Fruit fly (Drosophila melanogaster) whole organism, embryonic: ENCODE measurements around the gene mRpS10.

ENCODE experiments used
- Asciz ChIP-seq: fragments of 200-800 bp; sonication (Bioruptor generic); optimal IDR thresholded peaks from 2 replicates; lab custom pipeline; 2017; ENCODE audit warnings: missing biosample characterization, mild to moderate bottlenecking, missing genetic modification characterization, missing genetic modification reagents
- CG10366 ChIP-seq: fragments of 200-800 bp; sonication (Bioruptor generic); IDR thresholded peaks from 2 replicates; pipeline ENCODE4 v1.3.6; 2022; ENCODE audit warnings: missing biosample characterization, missing genetic modification characterization
- CG10431 ChIP-seq: fragments of 200-800 bp; sonication (Bioruptor generic); optimal IDR thresholded peaks from 3 replicates; lab custom pipeline; 2018; ENCODE audit warnings: missing biosample characterization, mild to moderate bottlenecking, missing genetic modification characterization
- CG10654 ChIP-seq: fragments of 200-800 bp; sonication (Bioruptor generic); optimal IDR thresholded peaks from 2 replicates; lab custom pipeline; 2016; ENCODE audit warnings: missing biosample characterization, missing genetic modification characterization
- CG11398 ChIP-seq: fragments of 200-800 bp; sonication (Bioruptor generic); optimal IDR thresholded peaks from 2 replicates; lab custom pipeline; 2016; ENCODE audit warnings: missing biosample characterization, missing genetic modification characterization
- CG12769 ChIP-seq: fragments of 200-800 bp; sonication (Bioruptor generic); optimal IDR thresholded peaks from 2 replicates; lab custom pipeline; 2019; ENCODE audit warnings: missing biosample characterization, mild to moderate bottlenecking, missing genetic modification characterization, moderate library complexity
- CG13287 ChIP-seq: fragments of 200-800 bp; sonication (Bioruptor generic); IDR thresholded peaks from 2 replicates; pipeline ENCODE4 v1.3.6; 2022; ENCODE audit warnings: missing biosample characterization, missing genetic modification characterization; ENCODE audit not compliant: partially characterized antibody
- CG13296 ChIP-seq: fragments of 200-800 bp; sonication (Bioruptor generic); optimal IDR thresholded peaks from 3 replicates; lab custom pipeline; 2018; ENCODE audit warnings: missing biosample characterization, mild to moderate bottlenecking, missing genetic modification characterization
- CG13775 ChIP-seq: fragments of 200-800 bp; sonication (Bioruptor generic); optimal IDR thresholded peaks from 3 replicates; lab custom pipeline; 2017; ENCODE audit warnings: missing biosample characterization, mild to moderate bottlenecking, missing genetic modification characterization
- CG18599 ChIP-seq: fragments of 200-800 bp; sonication (Bioruptor generic); optimal IDR thresholded peaks from 3 replicates; lab custom pipeline; 2017; ENCODE audit warnings: missing biosample characterization, missing genetic modification characterization, mild to moderate bottlenecking, moderate library complexity, missing genetic modification reagents
- CG3847 ChIP-seq: fragments of 200-800 bp; sonication (Bioruptor generic); IDR thresholded peaks from 2 replicates; pipeline ENCODE4 v1.3.6; 2022; ENCODE audit warnings: missing biosample characterization, missing genetic modification characterization
- CG4617 ChIP-seq: fragments of 200-800 bp; sonication (Bioruptor generic); optimal IDR thresholded peaks from 3 replicates; lab custom pipeline; 2016; ENCODE audit warnings: missing biosample characterization, missing genetic modification characterization, borderline replicate concordance
- CG6854 ChIP-seq: fragments of 200-800 bp; sonication (Bioruptor generic); optimal IDR thresholded peaks from 3 replicates; lab custom pipeline; 2017; ENCODE audit warnings: missing biosample characterization, mild to moderate bottlenecking, missing genetic modification characterization
- CG7963 ChIP-seq: fragments of 200-800 bp; sonication (Bioruptor generic); IDR thresholded peaks from 3 replicates; pipeline ENCODE4 v1.3.6; 2022; ENCODE audit warnings: missing biosample characterization, missing genetic modification characterization; ENCODE audit not compliant: partially characterized antibody
- CG8089 ChIP-seq: fragments of 200-800 bp; sonication (Bioruptor generic); optimal IDR thresholded peaks from 3 replicates; lab custom pipeline; 2016; ENCODE audit warnings: missing biosample characterization, missing genetic modification characterization
- CG8478 ChIP-seq: fragments of >200 bp; optimal IDR thresholded peaks from 2 replicates; lab custom pipeline; 2018
- CG9609 ChIP-seq: fragments of 200-800 bp; sonication (Bioruptor generic); optimal IDR thresholded peaks from 3 replicates; lab custom pipeline; 2016; ENCODE audit warnings: missing biosample characterization, missing genetic modification characterization
- Dfd ChIP-seq, 2 experiments: fragments of >200 bp; optimal IDR thresholded peaks; 2 replicates each; lab custom pipeline; 2017; ENCODE audit warnings: missing biosample characterization in 2 of 2, missing genetic modification characterization in 2 of 2
- Dref ChIP-seq: fragments of 200-800 bp; sonication (Bioruptor generic); IDR thresholded peaks from 2 replicates; pipeline ENCODE4 v1.3.6; 2022; ENCODE audit warnings: missing biosample characterization, missing genetic modification characterization
- Ets65A ChIP-seq: fragments of 200-800 bp; sonication (Bioruptor generic); peaks from one replicate; lab custom pipeline; 2016; ENCODE audit warnings: missing biosample characterization, missing genetic modification characterization
- H15 ChIP-seq: fragments of 200-800 bp; sonication (Bioruptor generic); IDR thresholded peaks from 3 replicates; pipeline ENCODE4 v1.3.6; 2022; ENCODE audit warnings: missing biosample characterization, missing genetic modification characterization
- HLH4C ChIP-seq: fragments of 200-800 bp; sonication (Bioruptor generic); IDR thresholded peaks from 3 replicates; pipeline ENCODE4 v1.3.6; 2022; ENCODE audit warnings: missing biosample characterization, missing genetic modification characterization; ENCODE audit not compliant: partially characterized antibody
- Hr3 ChIP-seq: fragments of 200-800 bp; sonication (Bioruptor generic); optimal IDR thresholded peaks from 3 replicates; lab custom pipeline; 2016; ENCODE audit warnings: missing biosample characterization, missing genetic modification characterization
- Jarid2 ChIP-seq: fragments of 200-800 bp; sonication (Bioruptor generic); optimal IDR thresholded peaks from 3 replicates; lab custom pipeline; 2017; ENCODE audit warnings: mild to moderate bottlenecking, missing biosample characterization, missing genetic modification reagents, missing genetic modification characterization
- Kr ChIP-seq: fragments of 200-800 bp; sonication (Bioruptor generic); optimal IDR thresholded peaks from 2 replicates; lab custom pipeline; 2017; ENCODE audit warnings: missing biosample characterization, mild to moderate bottlenecking, missing genetic modification characterization
- Lhr ChIP-seq: fragments of 200-800 bp; sonication (Bioruptor generic); optimal IDR thresholded peaks from 3 replicates; lab custom pipeline; 2017; ENCODE audit warnings: mild to moderate bottlenecking, missing biosample characterization, missing genetic modification reagents, missing genetic modification characterization
- Nf-YA ChIP-seq: fragments of 200-800 bp; sonication (Bioruptor generic); IDR thresholded peaks from 2 replicates; pipeline ENCODE4 v1.3.6; 2022; ENCODE audit warnings: missing biosample characterization, missing genetic modification characterization
- Ptx1 ChIP-seq: fragments of 200-800 bp; sonication (Bioruptor generic); IDR thresholded peaks from 2 replicates; pipeline ENCODE4 v1.3.6; 2022; ENCODE audit warnings: missing biosample characterization, missing genetic modification characterization
- Rfx ChIP-seq: fragments of 200-800 bp; sonication (Bioruptor generic); IDR thresholded peaks from 2 replicates; pipeline ENCODE4 v1.3.6; 2022; ENCODE audit warnings: missing biosample characterization, missing genetic modification characterization
- Xbp1 ChIP-seq: fragments of 200-800 bp; sonication (Bioruptor generic); optimal IDR thresholded peaks from 3 replicates; lab custom pipeline; 2016; ENCODE audit warnings: missing biosample characterization, mild to moderate bottlenecking, missing genetic modification characterization
- bbx ChIP-seq: fragments of 200-800 bp; sonication (Bioruptor generic); IDR thresholded peaks from 2 replicates; pipeline ENCODE4 v1.3.6; 2022; ENCODE audit warnings: missing biosample characterization, missing genetic modification characterization; ENCODE audit not compliant: partially characterized antibody
- bcd ChIP-seq: fragments of 200-800 bp; sonication (Bioruptor generic); optimal IDR thresholded peaks from 2 replicates; lab custom pipeline; 2017; ENCODE audit warnings: missing biosample characterization, mild to moderate bottlenecking, missing genetic modification characterization
- br ChIP-seq: fragments of >200 bp; optimal IDR thresholded peaks from 2 replicates; lab custom pipeline; 2017
- btn ChIP-seq: fragments of 200-800 bp; sonication (Bioruptor generic); optimal IDR thresholded peaks from 2 replicates; lab custom pipeline; 2016; ENCODE audit warnings: missing biosample characterization, missing genetic modification characterization
- crp ChIP-seq, 2 experiments: fragments of 200-800 bp; sonication (Bioruptor generic); optimal IDR thresholded peaks; 2 replicates in 1 of 2; 3 replicates in 1 of 2; lab custom pipeline; 2017; ENCODE audit warnings: missing biosample characterization in 2 of 2, missing genetic modification characterization in 2 of 2, mild to moderate bottlenecking in 1 of 2, moderate library complexity in 1 of 2
- dan ChIP-seq: fragments of 200-800 bp; sonication (Bioruptor generic); IDR thresholded peaks from 2 replicates; pipeline ENCODE4 v1.3.6; 2022; ENCODE audit warnings: missing biosample characterization, missing genetic modification characterization
- dmrt11E ChIP-seq: fragments of 200-800 bp; sonication (Bioruptor generic); optimal IDR thresholded peaks from 3 replicates; lab custom pipeline; 2018; ENCODE audit warnings: missing biosample characterization, mild to moderate bottlenecking, missing genetic modification characterization, moderate library complexity
- fd3F ChIP-seq: fragments of 200-800 bp; sonication (Bioruptor generic); optimal IDR thresholded peaks from 2 replicates; lab custom pipeline; 2018; ENCODE audit warnings: missing biosample characterization, mild to moderate bottlenecking, missing genetic modification characterization, moderate library complexity
- fd64A ChIP-seq: fragments of 200-800 bp; sonication (Bioruptor generic); optimal IDR thresholded peaks from 3 replicates; lab custom pipeline; 2018; ENCODE audit warnings: missing biosample characterization, mild to moderate bottlenecking, missing genetic modification characterization
- gce ChIP-seq: fragments of 200-800 bp; sonication (Bioruptor generic); IDR thresholded peaks from 3 replicates; pipeline ENCODE4 v1.3.6; 2022; ENCODE audit warnings: missing biosample characterization, missing genetic modification characterization
- grau ChIP-seq: fragments of 200-800 bp; optimal IDR thresholded peaks from 3 replicates; lab custom pipeline; 2019; ENCODE audit warnings: missing biosample characterization, mild to moderate bottlenecking, missing genetic modification characterization, moderate library complexity
- ham ChIP-seq: fragments of 200-800 bp; sonication (Bioruptor generic); IDR thresholded peaks from 2 replicates; pipeline ENCODE4 v1.3.6; 2022; ENCODE audit warnings: missing biosample characterization, missing genetic modification characterization
- odd ChIP-seq: fragments of 200-800 bp; sonication (Bioruptor generic); optimal IDR thresholded peaks from 2 replicates; lab custom pipeline; 2017; ENCODE audit warnings: missing biosample characterization, mild to moderate bottlenecking, missing genetic modification characterization
- pnt ChIP-seq: fragments of 200-800 bp; sonication (Bioruptor generic); optimal IDR thresholded peaks from 3 replicates; lab custom pipeline; 2016; ENCODE audit warnings: missing biosample characterization, missing genetic modification characterization
- ranshi ChIP-seq: fragments of 200-800 bp; sonication (Bioruptor generic); IDR thresholded peaks from 2 replicates; pipeline ENCODE4 v1.3.6; 2022; ENCODE audit warnings: missing biosample characterization, missing genetic modification characterization
- sens-2 ChIP-seq: fragments of 200-800 bp; sonication (Bioruptor generic); IDR thresholded peaks from 2 replicates; pipeline ENCODE4 v1.3.6; 2022; ENCODE audit warnings: missing biosample characterization, missing genetic modification characterization
- seq ChIP-seq: fragments of 200-800 bp; sonication (Bioruptor generic); IDR thresholded peaks from 2 replicates; pipeline ENCODE4 v1.3.6; 2022; ENCODE audit warnings: missing biosample characterization, missing genetic modification characterization
- tup ChIP-seq: fragments of 200-800 bp; sonication (Bioruptor generic); optimal IDR thresholded peaks from 2 replicates; lab custom pipeline; 2016; ENCODE audit warnings: missing biosample characterization, mild to moderate bottlenecking, missing genetic modification characterization, moderate library complexity
- twi ChIP-seq: fragments of 200-800 bp; optimal IDR thresholded peaks from 2 replicates; lab custom pipeline; 2019; ENCODE audit warnings: missing biosample characterization, mild to moderate bottlenecking, missing genetic modification characterization, moderate library complexity
- unpg ChIP-seq: fragments of 200-800 bp; sonication (Bioruptor generic); optimal IDR thresholded peaks from 3 replicates; lab custom pipeline; 2018; ENCODE audit warnings: missing biosample characterization, mild to moderate bottlenecking, missing genetic modification characterization, moderate library complexity
- vfl ChIP-seq: fragments of 200-800 bp; sonication (Bioruptor generic); optimal IDR thresholded peaks from 2 replicates; lab custom pipeline; 2016; ENCODE audit warnings: missing biosample characterization, missing genetic modification characterization

mRpS10 gene

DNA sequence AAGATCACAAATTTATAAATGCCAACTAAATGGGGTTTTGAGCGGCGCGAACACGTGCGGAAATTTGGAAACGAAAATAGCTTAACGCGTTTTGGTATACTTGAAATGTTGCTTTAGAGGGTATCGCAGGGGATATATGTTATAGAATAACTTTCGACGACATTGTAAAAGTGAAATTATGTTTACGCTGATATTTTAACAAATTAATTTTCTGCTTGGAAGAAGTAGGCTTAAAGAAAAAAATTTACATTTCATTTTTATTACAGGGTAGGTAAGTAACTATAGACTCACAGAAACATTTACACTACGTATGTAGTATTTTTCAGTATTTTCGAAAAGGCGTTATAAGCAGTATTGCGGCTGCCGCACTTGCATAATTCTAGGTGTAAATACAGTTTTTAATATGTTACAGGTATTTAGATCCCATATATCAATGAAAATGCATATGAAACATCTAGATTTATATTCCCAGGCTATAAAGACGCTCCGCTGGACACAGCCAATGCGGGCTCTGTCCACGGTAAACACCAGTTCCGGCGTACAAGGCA lies at the start of gene mRpS10, which contains the start of gene Art3 (continued):
- peak; percentile 100 for TF ChIP-seq grau (tag; lab: Kevin White, UChicago)
- TF ChIP-seq seq (GFP tag; lab: Robert Waterston, UW), result peak; percentile 100
- TF ChIP-seq sens-2, result peak; percentile 100
- peak; percentile 100 for TF ChIP-seq CG4617 (GFP tag; lab: Kevin White, UChicago)
- peak; percentile 100 for TF ChIP-seq Hr3
- TF ChIP-seq br (lab: Kevin White, UChicago), result no peak
- TF ChIP-seq Ptx1 (GFP tag; lab: Robert Waterston, UW), result peak; percentile 100
- TF ChIP-seq dan (GFP tag; lab: Robert Waterston, UW), result peak; percentile 99
- peak; percentile 100 for TF ChIP-seq CG11398 (GFP tag; lab: Kevin White, UChicago)
- TF ChIP-seq Asciz (GFP tag; lab: Kevin White, UChicago), result peak; percentile 100
- peak; percentile 100 for TF ChIP-seq Nf-YA (GFP tag; lab: Robert Waterston, UW)
- TF ChIP-seq CG3847 (GFP tag; lab: Robert Waterston, UW), result peak; percentile 100
- peak; percentile 100 for TF ChIP-seq twi (tag; lab: Kevin White, UChicago)
- TF ChIP-seq bbx (GFP tag; lab: Robert Waterston, UW), result no peak
- peak; percentile 100 for TF ChIP-seq dmrt11E (tag; lab: Kevin White, UChicago)
- peak; percentile 99 for TF ChIP-seq fd64A (GFP tag; lab: Kevin White, UChicago)
- no peak for TF ChIP-seq CG8478 (lab: Kevin White, UChicago)
- peak; percentile 99 for TF ChIP-seq CG6854 (GFP tag; lab: Kevin White, UChicago)
- TF ChIP-seq Dfd (GFP tag; optimal IDR thresholded peaks at IDR 0.05; lab: Kevin White, UChicago), result peak in 1 of 2 experiments; percentile 98
- peak; percentile 97 for TF ChIP-seq Kr (GFP tag; lab: Kevin White, UChicago)
- peak; percentile 100 for TF ChIP-seq CG18599 (GFP tag; lab: Kevin White, UChicago)
- peak; percentile 100 for TF ChIP-seq CG10654 (GFP tag; lab: Kevin White, UChicago)
- peak; percentile 99 for TF ChIP-seq CG10431 (GFP tag; lab: Kevin White, UChicago)
- TF ChIP-seq CG10366 (GFP tag; lab: Robert Waterston, UW), result peak; percentile 100
- TF ChIP-seq gce (GFP tag; lab: Robert Waterston, UW), result peak; percentile 100
- TF ChIP-seq pnt, result peak; percentile 100
- peak; percentile 100 for TF ChIP-seq CG13775 (GFP tag; lab: Kevin White, UChicago)
- peak; percentile 100 for TF ChIP-seq CG13296 (GFP tag; lab: Kevin White, UChicago)
- peak; percentile 55 for TF ChIP-seq Dref (GFP tag; lab: Robert Waterston, UW)
- peak; percentile 100 for TF ChIP-seq CG12769 (tag; lab: Kevin White, UChicago)
- TF ChIP-seq tup, result peak; percentile 98
- TF ChIP-seq Lhr, result peak; percentile 99
- peak; percentile 100 for TF ChIP-seq unpg (GFP tag; lab: Kevin White, UChicago)
- peak; percentile 55 to 80 for TF ChIP-seq crp (GFP tag; optimal IDR thresholded peaks at IDR 0.05; lab: Kevin White, UChicago)
- peak; percentile 100 for TF ChIP-seq Xbp1 (GFP tag; lab: Kevin White, UChicago)
- TF ChIP-seq CG7963, result no peak
- TF ChIP-seq H15 (GFP tag; lab: Robert Waterston, UW), result peak; percentile 100
- TF ChIP-seq ranshi, result peak; percentile 100
- peak; percentile 100 for TF ChIP-seq Ets65A (GFP tag; lab: Kevin White, UChicago)
- TF ChIP-seq odd (GFP tag; lab: Kevin White, UChicago), result peak; percentile 99
- TF ChIP-seq CG13287 (GFP tag; lab: Robert Waterston, UW), result peak; percentile 45; the same call in 1 of the 2 replicates
- no peak for TF ChIP-seq Jarid2 (GFP tag; lab: Kevin White, UChicago)
- no peak for TF ChIP-seq HLH4C (GFP tag; lab: Robert Waterston, UW)
- peak; percentile 100 for TF ChIP-seq Rfx
- peak; percentile 100 for TF ChIP-seq CG9609
- peak; percentile 100 for TF ChIP-seq fd3F (GFP tag; lab: Kevin White, UChicago)
- peak; percentile 100 for TF ChIP-seq bcd (GFP tag; lab: Kevin White, UChicago)
- TF ChIP-seq btn (GFP tag; lab: Kevin White, UChicago), result peak; percentile 99
- TF ChIP-seq vfl, result peak; percentile 99
- peak; percentile 100 for TF ChIP-seq CG8089 (GFP tag; lab: Kevin White, UChicago)
- peak; percentile 100 for TF ChIP-seq ham
